Fruit fly (Drosophila melanogaster) whole organism, embryonic: ENCODE measurements around the gene CG33969.

ENCODE experiments used
- B-H2 ChIP-seq: fragments of 200-800 bp; sonication (Bioruptor generic); optimal IDR thresholded peaks from 2 replicates; lab custom pipeline; 2018; ENCODE audit warnings: missing biosample characterization, mild to moderate bottlenecking, missing genetic modification characterization
- Bteb2 ChIP-seq: fragments of 200-800 bp; sonication (Bioruptor generic); optimal IDR thresholded peaks from 2 replicates; lab custom pipeline; 2016; ENCODE audit warnings: missing biosample characterization, missing genetic modification characterization
- CG12155 ChIP-seq: fragments of 200-800 bp; sonication (Bioruptor generic); optimal IDR thresholded peaks from 3 replicates; lab custom pipeline; 2016; ENCODE audit warnings: missing biosample characterization, missing genetic modification characterization
- CG12659 ChIP-seq: fragments of 200-800 bp; sonication (Bioruptor generic); optimal IDR thresholded peaks from 3 replicates; lab custom pipeline; 2017; ENCODE audit warnings: mild to moderate bottlenecking, missing biosample characterization, missing genetic modification reagents, missing genetic modification characterization
- CG14710 ChIP-seq: fragments of 200-800 bp; sonication (Bioruptor generic); optimal IDR thresholded peaks from 3 replicates; lab custom pipeline; 2019; ENCODE audit warnings: missing biosample characterization, mild to moderate bottlenecking, missing genetic modification characterization, moderate library complexity
- CG16779 ChIP-seq: fragments of 200-800 bp; sonication (Bioruptor generic); IDR thresholded peaks from 2 replicates; pipeline ENCODE4 v1.3.6; 2022; ENCODE audit warnings: missing biosample characterization, missing genetic modification characterization
- CG16813 ChIP-seq: fragments of 200-800 bp; sonication (Bioruptor generic); IDR thresholded peaks from 3 replicates; pipeline ENCODE4 v1.3.6; 2022; ENCODE audit warnings: missing biosample characterization, missing genetic modification characterization; ENCODE audit not compliant: partially characterized antibody
- CG17186 ChIP-seq: fragments of 200-800 bp; sonication (Bioruptor generic); optimal IDR thresholded peaks from 3 replicates; lab custom pipeline; 2017; ENCODE audit warnings: missing biosample characterization, missing genetic modification reagents, missing genetic modification characterization
- CG17802 ChIP-seq: fragments of 200-800 bp; sonication (Bioruptor generic); optimal IDR thresholded peaks from 2 replicates; lab custom pipeline; 2018; ENCODE audit warnings: missing biosample characterization, mild to moderate bottlenecking, missing genetic modification characterization, moderate library complexity
- CG2116 ChIP-seq: fragments of 200-800 bp; sonication (Bioruptor generic); optimal IDR thresholded peaks from 3 replicates; lab custom pipeline; 2018; ENCODE audit warnings: missing biosample characterization, mild to moderate bottlenecking, missing genetic modification characterization
- CG32772 ChIP-seq: fragments of 200-800 bp; sonication (Bioruptor generic); IDR thresholded peaks from 2 replicates; pipeline ENCODE4 v1.3.6; 2022; ENCODE audit warnings: missing biosample characterization, missing genetic modification characterization
- CG33213 ChIP-seq: fragments of 200-800 bp; sonication (Bioruptor generic); optimal IDR thresholded peaks from 3 replicates; lab custom pipeline; 2016; ENCODE audit warnings: missing biosample characterization, missing genetic modification characterization
- CG34376 ChIP-seq: fragments of 200-800 bp; sonication (Bioruptor generic); optimal IDR thresholded peaks from 2 replicates; lab custom pipeline; 2018; ENCODE audit warnings: missing biosample characterization, mild to moderate bottlenecking, missing genetic modification characterization
- CG4617 ChIP-seq: fragments of 200-800 bp; sonication (Bioruptor generic); optimal IDR thresholded peaks from 3 replicates; lab custom pipeline; 2016; ENCODE audit warnings: missing biosample characterization, missing genetic modification characterization, borderline replicate concordance
- CG5245 ChIP-seq: fragments of 200-800 bp; sonication (Bioruptor generic); optimal IDR thresholded peaks from 3 replicates; lab custom pipeline; 2016; ENCODE audit warnings: missing biosample characterization, missing genetic modification characterization
- CG5953 ChIP-seq: fragments of 200-800 bp; sonication (Bioruptor generic); IDR thresholded peaks from 2 replicates; pipeline ENCODE4 v1.3.6; 2022; ENCODE audit warnings: missing biosample characterization, missing genetic modification characterization
- CG8281 ChIP-seq: fragments of 200-800 bp; sonication (Bioruptor generic); optimal IDR thresholded peaks from 2 replicates; lab custom pipeline; 2018; ENCODE audit warnings: missing biosample characterization, mild to moderate bottlenecking, missing genetic modification characterization, moderate library complexity
- CG9797 ChIP-seq: fragments of 200-800 bp; sonication (Bioruptor generic); optimal IDR thresholded peaks from 3 replicates; lab custom pipeline; 2018; ENCODE audit warnings: missing biosample characterization, mild to moderate bottlenecking, missing genetic modification characterization
- CoRest ChIP-seq: fragments of 200-800 bp; sonication (Bioruptor generic); optimal IDR thresholded peaks from 3 replicates; lab custom pipeline; 2018; ENCODE audit warnings: missing biosample characterization, mild to moderate bottlenecking, missing genetic modification characterization, moderate library complexity
- D19B ChIP-seq: fragments of 200-800 bp; sonication (Bioruptor generic); optimal IDR thresholded peaks from 2 replicates; lab custom pipeline; 2017; ENCODE audit warnings: missing biosample characterization, mild to moderate bottlenecking, missing genetic modification characterization
- Dek ChIP-seq: fragments of 200-800 bp; sonication (Bioruptor generic); optimal IDR thresholded peaks from 3 replicates; lab custom pipeline; 2019; ENCODE audit warnings: missing biosample characterization, mild to moderate bottlenecking, missing genetic modification characterization, moderate library complexity
- Dll ChIP-seq: fragments of 200-800 bp; sonication (Bioruptor generic); IDR thresholded peaks from 4 replicates; pipeline ENCODE4 v1.3.6; 2022; ENCODE audit warnings: missing biosample characterization, missing genetic modification characterization; ENCODE audit not compliant: partially characterized antibody
- Doc3 ChIP-seq: fragments of 200-800 bp; sonication (Bioruptor generic); IDR thresholded peaks from 3 replicates; pipeline ENCODE4 v1.3.6; 2022; ENCODE audit warnings: missing biosample characterization, missing genetic modification characterization; ENCODE audit not compliant: partially characterized antibody
- Fer1 ChIP-seq: fragments of 200-800 bp; sonication (Bioruptor generic); optimal IDR thresholded peaks from 2 replicates; lab custom pipeline; 2017; ENCODE audit warnings: missing biosample characterization, mild to moderate bottlenecking, missing genetic modification characterization
- H2.0 ChIP-seq: fragments of 200-800 bp; sonication (Bioruptor generic); IDR thresholded peaks from 2 replicates; pipeline ENCODE4 v1.3.6; 2022; ENCODE audit warnings: missing biosample characterization, missing genetic modification characterization
- HmgD ChIP-seq: fragments of 200-800 bp; sonication (Bioruptor generic); optimal IDR thresholded peaks from 3 replicates; lab custom pipeline; 2016; ENCODE audit warnings: missing biosample characterization, missing genetic modification characterization
- Hsf ChIP-seq: fragments of 200-800 bp; sonication (Bioruptor generic); optimal IDR thresholded peaks from 3 replicates; lab custom pipeline; 2016; ENCODE audit warnings: missing biosample characterization, missing genetic modification characterization
- Lhr ChIP-seq: fragments of 200-800 bp; sonication (Bioruptor generic); optimal IDR thresholded peaks from 3 replicates; lab custom pipeline; 2017; ENCODE audit warnings: mild to moderate bottlenecking, missing biosample characterization, missing genetic modification reagents, missing genetic modification characterization
- Neu2 ChIP-seq: fragments of 200-800 bp; sonication (Bioruptor generic); optimal IDR thresholded peaks from 3 replicates; lab custom pipeline; 2016; ENCODE audit warnings: missing biosample characterization, missing genetic modification characterization, borderline replicate concordance
- Taf1 ChIP-seq: fragments of 200-800 bp; sonication (Bioruptor generic); IDR thresholded peaks from 2 replicates; pipeline ENCODE4 v1.3.6; 2022; ENCODE audit warnings: missing biosample characterization, missing genetic modification characterization
- YL-1 ChIP-seq: fragments of 200-800 bp; sonication (Bioruptor generic); optimal IDR thresholded peaks from 3 replicates; lab custom pipeline; 2017; ENCODE audit warnings: missing biosample characterization, mild to moderate bottlenecking, missing genetic modification characterization
- cg ChIP-seq: fragments of 200-800 bp; sonication (Bioruptor generic); optimal IDR thresholded peaks from 3 replicates; lab custom pipeline; 2019; ENCODE audit warnings: missing biosample characterization, mild to moderate bottlenecking, missing genetic modification characterization, moderate library complexity
- chinmo ChIP-seq: fragments of 200-800 bp; sonication (Bioruptor generic); IDR thresholded peaks from 4 replicates; pipeline ENCODE4 v1.3.6; 2022; ENCODE audit warnings: missing biosample characterization, missing genetic modification characterization; ENCODE audit not compliant: partially characterized antibody
- dysf ChIP-seq: fragments of 200-800 bp; sonication (Bioruptor generic); IDR thresholded peaks from 3 replicates; pipeline ENCODE4 v1.3.6; 2022; ENCODE audit warnings: missing biosample characterization, missing genetic modification characterization
- gfzf ChIP-seq: fragments of 200-800 bp; sonication (Bioruptor generic); optimal IDR thresholded peaks from 2 replicates; lab custom pipeline; 2016; ENCODE audit warnings: missing biosample characterization, mild to moderate bottlenecking, missing genetic modification characterization, moderate library complexity
- hbn ChIP-seq: fragments of 200-800 bp; sonication (Bioruptor generic); IDR thresholded peaks from 2 replicates; pipeline ENCODE4 v1.3.6; 2022; ENCODE audit warnings: missing biosample characterization, missing genetic modification characterization; ENCODE audit not compliant: partially characterized antibody
- kah ChIP-seq: fragments of 200-800 bp; sonication (Bioruptor generic); optimal IDR thresholded peaks from 2 replicates; lab custom pipeline; 2018; ENCODE audit warnings: missing biosample characterization, mild to moderate bottlenecking, missing genetic modification characterization
- knrl ChIP-seq: fragments of 200-800 bp; sonication (Bioruptor generic); IDR thresholded peaks from 3 replicates; pipeline ENCODE4 v1.3.6; 2022; ENCODE audit warnings: missing biosample characterization, missing genetic modification characterization; ENCODE audit not compliant: partially characterized antibody
- nmo ChIP-seq: fragments of 200-800 bp; sonication (Bioruptor generic); optimal IDR thresholded peaks from 2 replicates; lab custom pipeline; 2018; ENCODE audit warnings: missing biosample characterization, mild to moderate bottlenecking, missing genetic modification characterization, moderate library complexity
- nom ChIP-seq: fragments of 200-800 bp; sonication (Bioruptor generic); optimal IDR thresholded peaks from 2 replicates; lab custom pipeline; 2017; ENCODE audit warnings: missing biosample characterization, missing genetic modification characterization, mild to moderate bottlenecking, moderate library complexity, missing genetic modification reagents
- p53 ChIP-seq: fragments of 200-800 bp; sonication (Bioruptor generic); optimal IDR thresholded peaks from 2 replicates; lab custom pipeline; 2016; ENCODE audit warnings: missing biosample characterization, missing genetic modification characterization
- phol ChIP-seq: fragments of 200-800 bp; sonication (Bioruptor generic); optimal IDR thresholded peaks from 3 replicates; lab custom pipeline; 2018; ENCODE audit warnings: missing biosample characterization, mild to moderate bottlenecking, missing genetic modification characterization, moderate library complexity
- pzg ChIP-seq: fragments of 200-800 bp; sonication (Bioruptor generic); optimal IDR thresholded peaks from 3 replicates; lab custom pipeline; 2018; ENCODE audit warnings: missing biosample characterization, mild to moderate bottlenecking, missing genetic modification characterization, moderate library complexity
- sens ChIP-seq: fragments of 200-800 bp; sonication (Bioruptor generic); peaks from one replicate; lab custom pipeline; 2016; ENCODE audit warnings: missing biosample characterization, missing genetic modification characterization
- so ChIP-seq: fragments of 200-800 bp; sonication (Bioruptor generic); IDR thresholded peaks from 3 replicates; pipeline ENCODE4 v1.3.6; 2022; ENCODE audit warnings: missing biosample characterization, missing genetic modification characterization
- tin ChIP-seq: fragments of 200-800 bp; sonication (Bioruptor generic); optimal IDR thresholded peaks from 3 replicates; lab custom pipeline; 2016; ENCODE audit warnings: missing biosample characterization, missing genetic modification characterization
- unc-4 ChIP-seq: fragments of 200-800 bp; sonication (Bioruptor generic); IDR thresholded peaks from 2 replicates; pipeline ENCODE4 v1.3.6; 2022; ENCODE audit warnings: missing biosample characterization, missing genetic modification characterization; ENCODE audit not compliant: partially characterized antibody
- vnd ChIP-seq: fragments of 200-800 bp; sonication (Bioruptor generic); IDR thresholded peaks from 3 replicates; pipeline ENCODE4 v1.3.6; 2022; ENCODE audit warnings: missing biosample characterization, missing genetic modification characterization; ENCODE audit not compliant: partially characterized antibody
- vvl ChIP-seq: fragments of 200-800 bp; sonication (Bioruptor generic); IDR thresholded peaks from 2 replicates; pipeline ENCODE4 v1.3.6; 2022; ENCODE audit warnings: missing biosample characterization, missing genetic modification characterization

Gene CG33969

dm6 chr3L:20432297-20432696, 38.9 kb upstream of the CG33969 start, which contains the start of the genes Las and Psn:
TSS of gene Las (minus strand) at chr3L:20432361.
TSS of gene Psn (plus strand) at chr3L:20432468.
- TF ChIP-seq H2.0 (GFP tag; lab: Robert Waterston, UW) (no peak), nmo (peak; percentile 48), chinmo (GFP tag; lab: Robert Waterston, UW) (no peak), HmgD (GFP tag; lab: Kevin White, UChicago) (no peak), CG17186 (GFP tag; lab: Kevin White, UChicago) (peak; percentile 62), CG8281 (tag; lab: Kevin White, UChicago) (no peak), Taf1 (GFP tag; lab: Robert Waterston, UW) (no peak), cg (GFP tag; lab: Kevin White, UChicago) (no peak), nom (GFP tag; lab: Kevin White, UChicago) (peak; percentile 13), CG5953 (GFP tag; lab: Robert Waterston, UW) (no peak), phol (peak; percentile 36), pzg (GFP tag; lab: Kevin White, UChicago) (peak; percentile 68), Dll (GFP tag; lab: Robert Waterston, UW) (peak; percentile 84), Hsf (GFP tag; lab: Kevin White, UChicago) (peak; percentile 18), gfzf (GFP tag; lab: Kevin White, UChicago) (peak; percentile 84), tin (GFP tag; lab: Kevin White, UChicago) (peak; percentile 9), kah (GFP tag; lab: Kevin White, UChicago) (no peak), Lhr (GFP tag; lab: Kevin White, UChicago) (peak; percentile 9), so (GFP tag; lab: Robert Waterston, UW) (no peak), unc-4 (peak; percentile 71), CG12659 (GFP tag; lab: Kevin White, UChicago) (peak; percentile 56), YL-1 (GFP tag; lab: Kevin White, UChicago) (peak; percentile 80), Dek (tag; lab: Kevin White, UChicago) (no peak), CG32772 (GFP tag; lab: Robert Waterston, UW) (no peak), CoRest (tag; lab: Kevin White, UChicago) (no peak), dysf (no peak), CG16779 (GFP tag; lab: Robert Waterston, UW) (no peak), CG34376 (peak; percentile 9), p53 (GFP tag; lab: Kevin White, UChicago) (no peak), CG17802 (tag; lab: Kevin White, UChicago) (no peak), B-H2 (GFP tag; lab: Kevin White, UChicago) (peak; percentile 7), CG9797 (peak; percentile 65), CG16813 (peak; percentile 59; the same call in 2 of the 3 replicates), CG5245 (GFP tag; lab: Kevin White, UChicago) (no peak), Fer1 (GFP tag; lab: Kevin White, UChicago) (peak; percentile 3), CG14710 (tag; lab: Kevin White, UChicago) (peak; percentile 70), knrl (peak; percentile 69), vvl (peak; percentile 32; the same call in 1 of the 2 replicates), vnd (GFP tag; lab: Robert Waterston, UW) (peak; percentile 55; the same call in 1 of the 3 replicates), CG2116 (GFP tag; lab: Kevin White, UChicago) (peak; percentile 69), Neu2 (GFP tag; lab: Kevin White, UChicago) (no peak), Doc3 (GFP tag; lab: Robert Waterston, UW) (peak; percentile 69), hbn (GFP tag; lab: Robert Waterston, UW) (peak; percentile 58; the same call in 1 of the 2 replicates), sens (GFP tag; lab: Kevin White, UChicago) (peak; percentile 88), CG12155 (GFP tag; lab: Kevin White, UChicago) (peak; percentile 16), Bteb2 (GFP tag; lab: Kevin White, UChicago) (peak; percentile 34), D19B (GFP tag; lab: Kevin White, UChicago) (no peak), CG4617 (GFP tag; lab: Kevin White, UChicago) (peak; percentile 51), CG33213 (peak; percentile 33)
